Worm (Caenorhabditis elegans) whole organism, early embryonic: ENCODE measurements around the gene clec-1.

Experiments used
- B0310.2 ChIP-seq: sonication (generic microtip); optimal IDR thresholded peaks from 2 replicates; lab custom pipeline; 2016; ENCODE audit warnings: mild to moderate bottlenecking, missing genetic modification characterization, missing compliant biosample characterization
- F13C5.2 ChIP-seq: sonication (generic microtip); optimal IDR thresholded peaks from 2 replicates; lab custom pipeline; 2017; ENCODE audit warnings: mild to moderate bottlenecking, missing genetic modification characterization, inconsistent platforms, missing compliant biosample characterization
- aly-1 ChIP-seq: sonication (generic microtip); optimal IDR thresholded peaks from 2 replicates; lab custom pipeline; 2016; ENCODE audit warnings: missing genetic modification characterization, missing compliant biosample characterization
- ama-1 ChIP-seq: fragments of 150-350 bp; optimal IDR thresholded peaks from 2 replicates; lab custom pipeline; 2014
- ceh-13 ChIP-seq: fragments of 200-800 bp; sonication (Bioruptor generic); optimal IDR thresholded peaks from 2 replicates; lab custom pipeline; 2018; ENCODE audit warnings: mild to moderate bottlenecking, missing genetic modification characterization, missing compliant biosample characterization
- ceh-36 ChIP-seq: sonication (generic microtip); optimal IDR thresholded peaks from 2 replicates; lab custom pipeline; 2016; ENCODE audit warnings: missing genetic modification characterization, inconsistent platforms, missing compliant biosample characterization
- ets-7 ChIP-seq: sonication (generic microtip); optimal IDR thresholded peaks from 2 replicates; lab custom pipeline; 2016; ENCODE audit warnings: missing genotype, missing genetic modification characterization, missing compliant biosample characterization
- flt-1 ChIP-seq: fragments of 200-800 bp; sonication (Bioruptor generic); IDR thresholded peaks from 2 replicates; pipeline ENCODE4 v1.3.6; 2022; ENCODE audit warnings: missing genetic modification characterization, missing compliant biosample characterization
- hmbx-1 ChIP-seq: sonication (generic microtip); optimal IDR thresholded peaks from 2 replicates; lab custom pipeline; 2016; ENCODE audit warnings: mild to moderate bottlenecking, missing genetic modification characterization, missing compliant biosample characterization
- hmg-4 ChIP-seq: fragments of 200-800 bp; sonication (Bioruptor generic); optimal IDR thresholded peaks from 2 replicates; lab custom pipeline; 2018; ENCODE audit warnings: mild to moderate bottlenecking, missing genetic modification characterization, missing compliant biosample characterization
- hnd-1 ChIP-seq: sonication (generic microtip); optimal IDR thresholded peaks from 2 replicates; lab custom pipeline; 2016; ENCODE audit warnings: missing genetic modification characterization, missing compliant biosample characterization
- pes-1 ChIP-seq: fragments of 200-800 bp; sonication (Bioruptor generic); IDR thresholded peaks from 2 replicates; pipeline ENCODE4 v1.3.6; 2022; ENCODE audit warnings: missing genetic modification reagents, missing genetic modification characterization, missing compliant biosample characterization
- scrt-1 ChIP-seq: fragments of 200-800 bp; sonication (Bioruptor generic); IDR thresholded peaks from 2 replicates; pipeline ENCODE4 v1.3.6; 2022; ENCODE audit warnings: missing genetic modification characterization, missing compliant biosample characterization
- sea-1 ChIP-seq: fragments of 200-800 bp; sonication (Bioruptor generic); conservative IDR thresholded peaks from 2 replicates; pipeline ENCODE4 v1.3.6; 2022; ENCODE audit warnings: missing genetic modification characterization, missing compliant biosample characterization
- tbx-11 ChIP-seq: fragments of 200-800 bp; sonication (Bioruptor generic); IDR thresholded peaks from 2 replicates; pipeline ENCODE4 v1.3.6; 2022; ENCODE audit warnings: missing genetic modification characterization, missing compliant biosample characterization
- tbx-37 ChIP-seq: fragments of 200-800 bp; sonication (Bioruptor generic); conservative IDR thresholded peaks from 2 replicates; pipeline ENCODE4 v1.3.6; 2022; ENCODE audit warnings: missing genetic modification reagents, missing genetic modification characterization, missing compliant biosample characterization
- tra-4 ChIP-seq: sonication (generic microtip); optimal IDR thresholded peaks from 2 replicates; lab custom pipeline; 2017; ENCODE audit warnings: missing genetic modification characterization, missing compliant biosample characterization

Gene clec-1

ce11 chrV:5726463-5726862 is 26.5 kb downstream of the clec-1 start, which contains the start of gene K09H11.4:
TSS of gene K09H11.4 (minus strand) at chrV:5726563.
- TF ChIP-seq hmg-4 (GFP tag; lab: Kevin White, UChicago) (no peak), ceh-13 (no peak), aly-1 (no peak), tra-4 (tag; lab: Kevin White, UChicago) (no peak), flt-1 (no peak)

- TF ChIP-seq sea-1 (GFP tag; lab: Robert Waterston, UW) (no peak), hmbx-1 (no peak), tbx-37 (no peak), hmg-4 (GFP tag; lab: Kevin White, UChicago) (no peak), aly-1 (no peak), flt-1 (no peak), ets-7 (no peak), tra-4 (tag; lab: Kevin White, UChicago) (no peak), tbx-11 (GFP tag; lab: Robert Waterston, UW) (no peak), hnd-1 (tag; lab: Kevin White, UChicago) (no peak), ceh-36 (tag; lab: Kevin White, UChicago) (no peak), F13C5.2 (tag; lab: Kevin White, UChicago) (no peak), B0310.2 (tag; lab: Kevin White, UChicago) (no peak), ceh-13 (no peak), scrt-1 (no peak), pes-1 (no peak), ama-1 (lab: Kevin White, UChicago) (no peak)
These were observed 30.8 kb downstream of the clec-1 start, which contains the start of gene K09H11.15 for ce11 chrV:5730783-5731182. TSS of gene K09H11.15 (minus strand) at chrV:5730883.

- TF ChIP-seq hmbx-1 (no peak), ama-1 (lab: Kevin White, UChicago) (no peak), scrt-1 (no peak), hmg-4 (GFP tag; lab: Kevin White, UChicago) (no peak), tbx-11 (GFP tag; lab: Robert Waterston, UW) (no peak), tra-4 (tag; lab: Kevin White, UChicago) (no peak)
These were observed 36.1 kb downstream of the clec-1 start, which contains the start of gene K09H11.6 for ce11 chrV:5736068-5736467. TSS of gene K09H11.6 (minus strand) at chrV:5736168.

- TF ChIP-seq pes-1 (no peak), ceh-36 (tag; lab: Kevin White, UChicago) (no peak), hmbx-1 (no peak), ama-1 (lab: Kevin White, UChicago) (no peak), hnd-1 (tag; lab: Kevin White, UChicago) (no peak), scrt-1 (no peak), tbx-11 (GFP tag; lab: Robert Waterston, UW) (no peak), aly-1 (no peak), tra-4 (tag; lab: Kevin White, UChicago) (no peak), sea-1 (GFP tag; lab: Robert Waterston, UW) (no peak), B0310.2 (tag; lab: Kevin White, UChicago) (no peak), ets-7 (no peak), F13C5.2 (tag; lab: Kevin White, UChicago) (no peak), hmg-4 (GFP tag; lab: Kevin White, UChicago) (no peak), tbx-37 (no peak), flt-1 (no peak), ceh-13 (no peak)
These were observed 39.5 kb downstream of the clec-1 start for ce11 chrV:5739438-5739837.

- no peak for TF ChIP-seq ceh-36 (tag; lab: Kevin White, UChicago)
- TF ChIP-seq B0310.2 (tag; lab: Kevin White, UChicago) = no peak
- TF ChIP-seq ceh-13 = no peak
- no peak for TF ChIP-seq aly-1
- no peak for TF ChIP-seq tbx-37
- TF ChIP-seq pes-1 = no peak
- no peak for TF ChIP-seq hmbx-1
- TF ChIP-seq flt-1 = no peak
- no peak for TF ChIP-seq scrt-1
- TF ChIP-seq hmg-4 (GFP tag; lab: Kevin White, UChicago) = no peak
- TF ChIP-seq hnd-1 (tag; lab: Kevin White, UChicago) = no peak
- TF ChIP-seq sea-1 (GFP tag; lab: Robert Waterston, UW) = no peak
- TF ChIP-seq tbx-11 (GFP tag; lab: Robert Waterston, UW) = no peak
- no peak for TF ChIP-seq ama-1 (lab: Kevin White, UChicago)
- TF ChIP-seq ets-7 = no peak
These were observed 41.3 kb downstream of the clec-1 start for ce11 chrV:5741237-5741636.

ce11 chrV:5746237-5746636 is 46.3 kb downstream of the clec-1 start:
- TF ChIP-seq ceh-36 (tag; lab: Kevin White, UChicago) = no peak
- no peak for TF ChIP-seq sea-1 (GFP tag; lab: Robert Waterston, UW)
- no peak for TF ChIP-seq hmg-4 (GFP tag; lab: Kevin White, UChicago)
- TF ChIP-seq ceh-13 = no peak
- TF ChIP-seq aly-1 = no peak
- no peak for TF ChIP-seq tbx-37
- TF ChIP-seq F13C5.2 (tag; lab: Kevin White, UChicago) = no peak
- TF ChIP-seq B0310.2 (tag; lab: Kevin White, UChicago) = no peak
- no peak for TF ChIP-seq ama-1 (lab: Kevin White, UChicago)
- TF ChIP-seq hmbx-1 = no peak
- TF ChIP-seq ets-7 = no peak

- TF ChIP-seq aly-1 = no peak
- no peak for TF ChIP-seq hmg-4 (GFP tag; lab: Kevin White, UChicago)
These were observed 47.6 kb downstream of the clec-1 start, which contains the start of gene acds-10 for ce11 chrV:5747519-5747918. TSS of gene acds-10 (plus strand) at chrV:5747819.
